Worm (Caenorhabditis elegans) whole organism, L1 larva: ENCODE measurements around the gene fbxl-3.
A peak's percentile ranks its signal among the peaks of the same experiment; 100 is the strongest.

Source experiments
- aly-2 ChIP-seq: fragments of 150-350 bp; optimal IDR thresholded peaks from 2 replicates; lab custom pipeline; 2014; ENCODE audit warnings: missing biosample characterization, missing genetic modification characterization
- dpl-1 ChIP-seq, 3 experiments: fragments of 150-350 bp in 2 of 3; sonication (generic microtip) in 1 of 3; optimal IDR thresholded peaks; 2 replicates each; lab custom pipeline; 2014 to 2017; ENCODE audit warnings: missing biosample characterization in 3 of 3, missing genetic modification characterization in 3 of 3, missing genetic modification reagents in 3 of 3
- elt-3 ChIP-seq, 6 experiments: fragments of 150-350 bp in 1 of 6; sonication (generic microtip); optimal IDR thresholded peaks; 2 replicates each; lab custom pipeline; 2017 to 2018; ENCODE audit warnings: missing biosample characterization in 6 of 6, missing genetic modification characterization in 6 of 6, inconsistent platforms in 1 of 6
- lin-13 ChIP-seq: fragments of 150-350 bp; optimal IDR thresholded peaks from 2 replicates; lab custom pipeline; 2014; ENCODE audit warnings: missing biosample characterization, missing genetic modification reagents, missing genetic modification characterization
- lin-14 ChIP-seq: fragments of 200-800 bp; sonication (Bioruptor generic); optimal IDR thresholded peaks from 2 replicates; lab custom pipeline; 2018; ENCODE audit warnings: mild to moderate bottlenecking, missing genetic modification characterization, moderate library complexity, missing compliant biosample characterization
- nhr-11 ChIP-seq: fragments of 150-350 bp; optimal IDR thresholded peaks from 2 replicates; lab custom pipeline; 2014; ENCODE audit warnings: missing biosample characterization, missing genetic modification characterization
- nhr-12 ChIP-seq: sonication (generic microtip); optimal IDR thresholded peaks from 2 replicates; lab custom pipeline; 2017; ENCODE audit warnings: missing biosample characterization, missing genetic modification characterization
- nhr-85 ChIP-seq: sonication (generic microtip); peaks from one replicate; lab custom pipeline; 2016; ENCODE audit warnings: missing genetic modification characterization, inconsistent platforms, missing compliant biosample characterization
- nhr-90 ChIP-seq: sonication (generic microtip); optimal IDR thresholded peaks from 2 replicates; lab custom pipeline; 2016; ENCODE audit warnings: mild to moderate bottlenecking, missing genetic modification characterization, missing compliant biosample characterization; ENCODE audit not compliant: poor library complexity
- tbx-2 ChIP-seq: sonication (generic microtip); optimal IDR thresholded peaks from 2 replicates; lab custom pipeline; 2016; ENCODE audit warnings: missing genetic modification characterization, missing compliant biosample characterization

DNA sequence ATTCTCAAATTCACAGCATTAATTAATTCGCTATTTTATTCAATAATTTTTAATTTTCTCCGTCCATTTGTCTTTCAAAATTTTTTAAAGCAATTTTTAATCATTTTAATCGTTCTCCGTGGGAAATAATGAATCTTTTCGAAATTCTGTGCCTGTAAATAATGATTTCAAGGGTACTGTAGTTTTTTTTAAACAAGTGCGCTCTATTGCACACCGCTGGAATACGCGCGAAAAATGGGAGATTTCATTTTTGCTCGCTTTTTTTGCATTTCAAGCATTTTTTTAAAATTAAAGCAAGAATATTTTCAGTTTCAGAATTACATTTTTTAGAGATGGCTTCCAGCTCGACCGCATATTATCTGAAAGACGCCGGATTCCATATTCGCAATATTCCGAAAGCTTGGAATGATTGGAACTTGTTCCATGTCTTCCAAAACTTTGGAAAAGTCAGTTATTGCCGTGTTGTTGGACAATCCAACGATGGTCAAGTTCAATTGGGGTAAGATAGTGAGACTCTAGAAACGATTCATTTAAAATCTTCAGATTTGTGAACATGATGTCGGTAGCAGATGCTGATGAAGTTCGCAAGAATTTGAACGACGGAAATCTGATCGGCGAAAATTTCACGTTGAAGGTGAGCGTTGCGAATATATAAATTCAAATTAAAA lies 22.4 kb upstream of the fbxl-3 start, which contains the start of gene tofu-6:
- peak; percentile 55 to 80 (median 62) for TF ChIP-seq dpl-1 (GFP tag; optimal IDR thresholded peaks at IDR 0.05; lab: Kevin White, UChicago)
- TF ChIP-seq lin-13 (GFP tag; lab: Kevin White, UChicago), result no peak
- no peak for TF ChIP-seq lin-14 (GFP tag; lab: Kevin White, UChicago)
- no peak for TF ChIP-seq nhr-12 (tag; lab: Kevin White, UChicago)
- TF ChIP-seq nhr-85 (tag; lab: Kevin White, UChicago), result no peak
- no peak for TF ChIP-seq tbx-2 (tag; lab: Kevin White, UChicago)
- no peak for TF ChIP-seq nhr-90 (tag; lab: Kevin White, UChicago)
- TF ChIP-seq elt-3 (tag; optimal IDR thresholded peaks at IDR 0.05; lab: Kevin White, UChicago), result no peak
- TF ChIP-seq nhr-11 (tag; lab: Kevin White, UChicago), result no peak
- no peak for TF ChIP-seq aly-2 (tag; lab: Kevin White, UChicago)
